Fruit fly (Drosophila melanogaster): ENCODE results near the gene Npc2a.
A peak's percentile ranks its signal among the peaks of the same experiment; 100 is the strongest.

The Npc2a gene

DNA sequence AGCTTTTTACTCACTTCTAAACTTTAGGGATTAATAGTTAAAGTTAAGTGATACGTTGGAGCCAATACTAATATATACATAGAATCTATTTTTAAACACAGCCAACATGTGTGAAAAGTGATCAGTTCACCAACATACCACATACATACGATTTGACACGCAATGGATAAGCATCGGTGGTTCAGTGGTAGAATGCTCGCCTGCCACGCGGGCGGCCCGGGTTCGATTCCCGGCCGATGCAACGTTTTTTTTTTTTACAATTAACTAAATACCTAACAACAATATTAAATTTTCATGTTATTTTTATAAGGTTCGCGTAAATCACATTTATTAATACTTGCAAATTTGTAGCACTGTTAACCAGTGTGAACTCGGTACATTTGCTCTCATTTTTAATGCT lies 43.4 kb downstream of the Npc2a start:
- TF ChIP-seq Pif1A (GFP tag; optimal IDR thresholded peaks at IDR 0.05) (no peak), CG10348 (GFP tag; IDR thresholded peaks at IDR 0.05) (no peak), CG13204 (GFP tag; optimal IDR thresholded peaks at IDR 0.05) (no peak), rn (GFP tag; IDR thresholded peaks at IDR 0.05) (no peak), CG8159 (tag; optimal IDR thresholded peaks at IDR 0.05) (no peak)

DNA sequence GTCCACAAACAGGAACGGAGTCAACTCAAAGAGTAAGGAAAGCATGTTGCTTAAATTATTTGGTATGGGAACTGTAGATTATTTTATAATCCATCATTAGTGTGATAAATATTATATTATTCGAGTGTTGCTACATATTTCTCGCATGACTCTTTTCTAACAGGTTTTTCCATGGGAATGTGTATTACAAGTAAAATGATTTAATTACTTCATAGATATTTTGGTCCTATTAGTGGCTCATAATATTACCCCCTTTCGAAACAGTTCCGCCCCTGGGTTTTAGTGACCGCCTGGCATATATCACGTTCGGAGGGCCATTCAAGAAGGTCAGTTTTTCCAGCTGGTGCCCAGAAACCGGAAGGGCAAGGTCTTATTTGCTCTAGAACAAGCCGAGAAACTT lies 44.0 kb downstream of the Npc2a start:
- TF ChIP-seq fd96Ca (GFP tag; IDR thresholded peaks at IDR 0.05) (no peak), D1 (tag; optimal IDR thresholded peaks at IDR 0.05) (no peak), CG32121 (GFP tag; IDR thresholded peaks at IDR 0.05) (no peak), EcR (GFP tag; optimal IDR thresholded peaks at IDR 0.05) (no peak), CG34367 (tag; optimal IDR thresholded peaks at IDR 0.05) (no peak), CG14655 (GFP tag; optimal IDR thresholded peaks at IDR 0.05) (no peak)

DNA sequence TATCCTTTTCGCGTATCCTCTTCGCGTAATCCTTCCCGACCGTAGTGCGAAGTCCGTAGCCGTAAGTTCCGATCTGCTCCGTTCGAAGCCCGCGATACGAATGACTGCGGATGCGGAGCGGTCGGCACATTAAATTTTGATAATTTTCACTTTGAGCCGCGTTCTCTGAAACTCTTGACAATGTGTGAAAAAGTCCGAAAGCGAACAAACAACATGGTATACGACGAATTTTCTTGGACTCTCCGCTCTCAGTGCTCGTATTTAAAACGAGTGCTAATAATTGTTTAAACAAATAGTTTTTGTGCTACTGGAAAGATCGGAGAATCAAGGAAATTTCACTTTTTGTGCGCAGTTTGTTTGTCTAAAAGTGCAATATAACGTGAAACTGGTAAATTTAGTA lies 47.9 kb downstream of the Npc2a start, which contains the start of gene CG42296:
Gene CG42296 (minus strand): TSS at position 101 of the 400 bp plus-strand sequence.
- TF ChIP-seq Snoo (tag; optimal IDR thresholded peaks at IDR 0.05) (no peak), CG4496 (GFP tag; IDR thresholded peaks at IDR 0.05) (no peak), EcR (GFP tag; optimal IDR thresholded peaks at IDR 0.05) (no peak), fd96Ca (GFP tag; IDR thresholded peaks at IDR 0.05) (no peak), CG10348 (GFP tag; IDR thresholded peaks at IDR 0.05) (no peak), CG12605 (GFP tag; IDR thresholded peaks at IDR 0.05) (no peak)

DNA sequence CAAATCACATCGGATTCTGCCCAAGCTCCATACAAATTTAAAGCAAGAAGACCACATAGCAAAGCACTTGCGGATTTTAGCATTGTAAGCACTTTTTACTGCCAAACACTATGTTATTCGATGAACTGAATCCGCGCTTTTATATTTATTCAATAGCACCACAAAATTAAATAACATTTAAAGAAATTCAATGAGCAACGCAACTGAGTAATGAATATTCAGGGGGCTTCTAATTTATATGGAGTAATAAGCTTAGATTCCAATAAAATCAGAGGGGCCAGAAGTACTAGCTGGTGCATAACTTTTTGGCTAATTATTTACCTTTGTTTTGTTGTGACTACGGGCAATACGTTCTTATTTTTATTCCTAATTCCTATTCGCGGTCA lies 49.1 kb downstream of the Npc2a start, which contains the start of gene lectin-22C:
Gene lectin-22C (minus strand): TSS at position 101 of the 386 bp plus-strand sequence.
- TF ChIP-seq Pif1A (GFP tag; optimal IDR thresholded peaks at IDR 0.05) (no peak), CG15710 (tag; optimal IDR thresholded peaks at IDR 0.05) (no peak), CG12605 (GFP tag; IDR thresholded peaks at IDR 0.05) (no peak), gl (tag; optimal IDR thresholded peaks at IDR 0.05) (no peak), Snoo (tag; optimal IDR thresholded peaks at IDR 0.05) (no peak), Pif1B (GFP tag; optimal IDR thresholded peaks at IDR 0.05) (no peak), CG13204 (GFP tag; optimal IDR thresholded peaks at IDR 0.05) (no peak), Ets98B (GFP tag; IDR thresholded peaks at IDR 0.05) (no peak), CG4496 (GFP tag; IDR thresholded peaks at IDR 0.05) (no peak), CG17806 (tag; optimal IDR thresholded peaks at IDR 0.05) (no peak), CG9948 (tag; optimal IDR thresholded peaks at IDR 0.05) (no peak), rn (GFP tag; IDR thresholded peaks at IDR 0.05) (no peak), fd96Ca (GFP tag; IDR thresholded peaks at IDR 0.05) (no peak), CG32121 (GFP tag; IDR thresholded peaks at IDR 0.05) (no peak), CG14655 (GFP tag; optimal IDR thresholded peaks at IDR 0.05) (no peak), CG8159 (tag; optimal IDR thresholded peaks at IDR 0.05) (no peak), D1 (tag; optimal IDR thresholded peaks at IDR 0.05) (no peak), CG10348 (GFP tag; IDR thresholded peaks at IDR 0.05) (no peak)

DNA sequence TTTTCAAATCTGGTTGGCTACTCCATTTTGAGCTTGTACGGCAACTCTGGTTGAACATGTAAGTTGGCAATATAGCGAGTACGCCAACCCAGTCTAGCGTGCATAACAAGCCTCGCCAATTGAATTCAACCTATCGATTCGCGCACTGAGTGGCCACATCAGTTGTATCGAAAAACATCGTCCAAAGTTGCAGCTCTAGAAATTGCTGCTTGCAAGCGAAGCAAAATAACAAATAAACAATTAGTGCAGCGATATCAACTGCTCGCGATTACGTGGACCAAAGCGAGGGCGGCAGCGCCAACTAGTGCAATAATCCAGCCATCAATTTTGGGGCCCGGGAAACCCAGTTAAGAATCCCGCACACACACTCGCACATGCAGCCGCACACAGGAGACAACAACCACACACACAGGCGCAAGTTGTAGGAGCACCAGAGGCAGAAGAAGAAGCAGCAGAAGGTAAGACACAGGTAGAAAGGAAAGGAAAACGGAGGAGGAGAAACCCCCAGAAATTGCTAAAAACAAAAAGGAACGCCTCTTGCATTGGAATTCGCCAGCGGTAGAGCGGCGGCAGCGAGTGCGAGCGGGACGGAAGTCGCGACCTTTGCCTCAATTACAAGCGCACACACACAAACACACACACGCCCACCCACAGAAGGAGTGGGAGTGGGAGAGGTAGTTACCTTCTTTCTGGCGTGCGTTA lies 49.6 kb downstream of the Npc2a start:
- TF ChIP-seq CG17806 (tag; optimal IDR thresholded peaks at IDR 0.05) (no peak), CG13204 (GFP tag; optimal IDR thresholded peaks at IDR 0.05) (peak; percentile 63)
